Fruit fly (Drosophila melanogaster): ENCODE measurements around the gene ppk31.
A peak's percentile ranks its signal among the peaks of the same experiment; 100 is the strongest.

dm6 chr3R:27198883-27199780 lies 36.2 kb downstream of the ppk31 start:
- TF ChIP-seq nerfin-1 (tag; optimal IDR thresholded peaks at IDR 0.05): no peak
- no peak for TF ChIP-seq CG34422 (GFP tag; IDR thresholded peaks at IDR 0.05)
- TF ChIP-seq BEAF-32 (GFP tag; optimal IDR thresholded peaks at IDR 0.05): no peak
- peak; percentile 68 for TF ChIP-seq nom (GFP tag; optimal IDR thresholded peaks at IDR 0.05)
- TF ChIP-seq bigmax (GFP tag; optimal IDR thresholded peaks at IDR 0.05): no peak
- TF ChIP-seq luna (GFP tag; optimal IDR thresholded peaks at IDR 0.05): no peak
- TF ChIP-seq repo (GFP tag; optimal IDR thresholded peaks at IDR 0.05): no peak
- no peak for TF ChIP-seq CG12219 (GFP tag; optimal IDR thresholded peaks at IDR 0.05)
- no peak for TF ChIP-seq z (GFP tag; IDR thresholded peaks at IDR 0.05)
- TF ChIP-seq lbe (GFP tag; optimal IDR thresholded peaks at IDR 0.05): no peak
- no peak for TF ChIP-seq CG10274 (GFP tag; optimal IDR thresholded peaks at IDR 0.05)
